Worm (Caenorhabditis elegans): ENCODE results near the gene npr-39.

- TF ChIP-seq hmg-1.2 (GFP tag; IDR thresholded peaks at IDR 0.05) (peak; percentile 41; the same call in 1 of the 2 replicates), cebp-2 (GFP tag; IDR thresholded peaks at IDR 0.05) (no peak), pbrm-1 (GFP tag; IDR thresholded peaks at IDR 0.05) (no peak), dpl-1 (GFP tag; optimal IDR thresholded peaks at IDR 0.05) (no peak), snpc-4 (GFP tag; optimal IDR thresholded peaks at IDR 0.05) (no peak), snpc-4 (tag; optimal IDR thresholded peaks at IDR 0.05) (no peak), C17E4.6 (GFP tag; IDR thresholded peaks at IDR 0.05) (no peak), egl-44 (GFP tag; IDR thresholded peaks at IDR 0.05) (no peak), cebp-1 (GFP tag; IDR thresholded peaks at IDR 0.05) (no peak), cebp-1 (tag; optimal IDR thresholded peaks at IDR 0.05) (peak; percentile 42), him-1 (tag; optimal IDR thresholded peaks at IDR 0.05) (no peak), unc-130 (GFP tag; optimal IDR thresholded peaks at IDR 0.05) (no peak), nfya-1 (tag; optimal IDR thresholded peaks at IDR 0.05; ENCODE audit: borderline replicate concordance, insufficient read depth) (no peak), Y95B8A.8 (GFP tag; IDR thresholded peaks at IDR 0.05) (no peak), unc-62 (GFP tag; optimal IDR thresholded peaks at IDR 0.05) (no peak), ccch-3 (GFP tag; optimal IDR thresholded peaks at IDR 0.05) (no peak)
These were observed 23.6 kb upstream of the npr-39 start, which contains the start of gene T06E8.8 for ce11 chrV:10043234-10043796.

Data from whole organism, young adult.